Worm (Caenorhabditis elegans) whole organism, L2 larva: Measurements from ENCODE around the gene pes-23.

ENCODE experiments used
- R02D3.7 ChIP-seq: fragments of 150-350 bp; optimal IDR thresholded peaks from 2 replicates; lab custom pipeline; 2014; ENCODE audit warnings: missing biosample characterization, missing genetic modification characterization
- aly-2 ChIP-seq: fragments of 150-350 bp; optimal IDR thresholded peaks from 2 replicates; lab custom pipeline; 2014; ENCODE audit warnings: missing biosample characterization, missing genetic modification characterization
- ceh-82 ChIP-seq: fragments of 150-350 bp; optimal IDR thresholded peaks from 2 replicates; lab custom pipeline; 2014; ENCODE audit warnings: missing biosample characterization, missing genetic modification characterization
- egl-27 ChIP-seq: sonication (generic microtip); optimal IDR thresholded peaks from 3 replicates; lab custom pipeline; 2017; ENCODE audit warnings: missing biosample characterization, missing genetic modification reagents, missing genetic modification characterization
- fos-1 ChIP-seq: fragments of 150-350 bp; optimal IDR thresholded peaks from 2 replicates; lab custom pipeline; 2014; ENCODE audit warnings: missing biosample characterization, missing genetic modification characterization
- lin-13 ChIP-seq: fragments of 150-350 bp; optimal IDR thresholded peaks from 2 replicates; lab custom pipeline; 2014; ENCODE audit warnings: missing biosample characterization, missing genetic modification reagents, missing genetic modification characterization
- nhr-12 ChIP-seq: fragments of 150-350 bp; optimal IDR thresholded peaks from 2 replicates; lab custom pipeline; 2014; ENCODE audit warnings: missing biosample characterization, missing genetic modification characterization
- snpc-4 ChIP-seq: fragments of 150-350 bp; optimal IDR thresholded peaks from 2 replicates; lab custom pipeline; 2014; ENCODE audit warnings: missing biosample characterization, missing genetic modification characterization
- unc-55 ChIP-seq: fragments of 150-350 bp; sonication (generic microtip); optimal IDR thresholded peaks from 3 replicates; lab custom pipeline; 2014; ENCODE audit warnings: missing biosample characterization, missing genetic modification reagents, missing genetic modification characterization
- ztf-11 ChIP-seq: sonication (generic microtip); optimal IDR thresholded peaks from 2 replicates; lab custom pipeline; 2017; ENCODE audit warnings: missing biosample characterization, missing genetic modification characterization

DNA sequence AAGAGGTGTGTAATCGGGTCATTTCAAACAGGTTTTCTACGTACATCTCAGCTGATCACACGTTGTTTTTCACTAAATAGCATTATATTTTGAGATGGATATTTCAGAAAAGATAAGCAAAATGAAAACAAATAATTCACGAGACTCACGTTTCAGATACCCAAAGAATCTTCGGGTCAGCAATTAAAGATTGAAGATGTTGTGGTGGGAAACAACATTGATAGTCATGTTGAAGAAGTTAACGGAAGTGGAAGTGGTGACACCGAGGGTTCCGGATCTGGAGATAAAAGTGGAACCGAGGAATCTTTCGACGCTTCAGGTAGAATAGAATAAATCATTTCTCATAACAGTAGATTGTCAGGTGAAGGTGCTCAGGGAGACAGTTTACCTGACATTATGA lies 39.6 kb downstream of the pes-23 start:
- TF ChIP-seq aly-2 (tag; lab: Kevin White, UChicago) (no peak), lin-13 (GFP tag; lab: Kevin White, UChicago) (no peak), snpc-4 (tag; lab: Kevin White, UChicago) (no peak), ztf-11 (no peak), unc-55 (GFP tag; lab: Kevin White, UChicago) (no peak), nhr-12 (no peak), R02D3.7 (tag; lab: Kevin White, UChicago) (no peak), fos-1 (no peak), ceh-82 (no peak), egl-27 (tag; lab: Kevin White, UChicago) (no peak)
